Worm (Caenorhabditis elegans): ENCODE results near the gene atg-3.

DNA sequence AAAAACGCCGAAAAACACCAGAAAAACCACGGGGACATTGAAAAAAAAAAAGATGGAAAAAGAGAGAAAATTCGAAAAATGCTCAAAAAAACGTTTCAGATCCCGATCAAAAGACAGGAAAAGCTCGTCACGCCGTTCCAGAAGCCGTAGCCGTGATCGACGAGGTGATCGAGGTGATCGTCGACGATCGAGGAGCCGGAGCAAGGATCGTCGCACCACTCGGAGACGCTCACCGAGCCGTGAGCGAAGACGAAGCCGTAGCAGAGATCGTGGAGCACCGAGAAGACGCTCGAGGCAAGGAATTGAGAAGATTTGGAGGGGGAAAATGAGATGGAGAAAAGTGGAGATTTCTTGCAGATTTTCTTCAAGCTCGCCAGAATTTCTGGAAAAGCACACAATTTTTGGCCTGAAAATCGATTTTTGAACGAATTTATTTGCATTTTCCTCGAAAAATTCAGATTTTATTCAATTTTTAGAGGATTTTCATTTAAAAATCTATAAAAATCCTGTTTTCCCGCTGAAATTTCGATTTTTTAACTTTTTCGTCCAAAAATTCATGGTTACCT, 3.0 kb downstream of the atg-3 start:
- TF ChIP-seq unc-86 (tag; optimal IDR thresholded peaks at IDR 0.05) (no peak), zip-4 (GFP tag; optimal IDR thresholded peaks at IDR 0.05) (no peak), lin-39 (tag; optimal IDR thresholded peaks at IDR 0.05) (no peak), C16A3.4 (tag; optimal IDR thresholded peaks at IDR 0.05) (no peak), nhr-77 (tag; optimal IDR thresholded peaks at IDR 0.05) (no peak), fkh-10 (GFP tag; optimal IDR thresholded peaks at IDR 0.05) (no peak), ztf-11 (tag; optimal IDR thresholded peaks at IDR 0.05) (no peak), nhr-47 (tag; optimal IDR thresholded peaks at IDR 0.05) (no peak)

Measured in whole organism, L1 larva.